Worm (Caenorhabditis elegans): Measurements from ENCODE around the gene oac-57.

The oac-57 gene

ce11 chrIV:12307720-12308119 lies at the start of gene oac-57:
oac-57 (minus strand) TSS chrIV:12307820.
- TF ChIP-seq ceh-8 (GFP tag; optimal IDR thresholded peaks at IDR 0.05) (no peak), nhr-84 (tag; optimal IDR thresholded peaks at IDR 0.05) (no peak)

- TF ChIP-seq fkh-10 (GFP tag; optimal IDR thresholded peaks at IDR 0.05) (peak; percentile 66), vab-15 (tag; optimal IDR thresholded peaks at IDR 0.05) (no peak)
Observed at ce11 chrIV:12350235-12350634, 42.6 kb upstream of the oac-57 start.

ce11 chrIV:12349639-12350038 lies 42.0 kb upstream of the oac-57 start, which contains the start of gene best-22:
best-22 (plus strand) TSS chrIV:12349939.
- peak; percentile 27 for TF ChIP-seq blmp-1 (tag; optimal IDR thresholded peaks at IDR 0.05)
- peak; percentile 56; the same call in 1 of the 2 replicates for TF ChIP-seq grh-1 (GFP tag; IDR thresholded peaks at IDR 0.05)
- TF ChIP-seq jun-1 (tag; optimal IDR thresholded peaks at IDR 0.05): no peak
- TF ChIP-seq unc-62 (GFP tag; optimal IDR thresholded peaks at IDR 0.05): no peak
- TF ChIP-seq C34B4.2 (tag; optimal IDR thresholded peaks at IDR 0.05): no peak
- TF ChIP-seq alr-1 (tag; optimal IDR thresholded peaks at IDR 0.05; ENCODE audit: borderline replicate concordance): no peak
- TF ChIP-seq aly-2 (tag; optimal IDR thresholded peaks at IDR 0.05): no peak

- no peak for TF ChIP-seq dpl-1 (GFP tag; optimal IDR thresholded peaks at IDR 0.05)
- no peak for TF ChIP-seq ama-1 (optimal IDR thresholded peaks at IDR 0.05)
- TF ChIP-seq egl-27 (tag; optimal IDR thresholded peaks at IDR 0.05): no peak
- no peak for TF ChIP-seq aha-1 (tag; optimal IDR thresholded peaks at IDR 0.05)
- TF ChIP-seq Y116A8C.19 (tag; optimal IDR thresholded peaks at IDR 0.05; ENCODE audit: borderline replicate concordance): no peak
Observed at ce11 chrIV:12340885-12341284, 33.3 kb upstream of the oac-57 start.

ce11 chrIV:12336893-12337627 lies 29.4 kb upstream of the oac-57 start, which contains the start of the genes F19B6.10 and wht-5:
F19B6.10 (plus strand) TSS chrIV:12337193.
wht-5 (plus strand) TSS chrIV:12337577.
- TF ChIP-seq fkh-4 (tag; optimal IDR thresholded peaks at IDR 0.05; ENCODE audit: borderline replicate concordance): no peak
- TF ChIP-seq mef-2 (tag; optimal IDR thresholded peaks at IDR 0.05): no peak

ce11 chrIV:12335798-12336197 lies 28.2 kb upstream of the oac-57 start, which contains the start of gene F19B6.1:
F19B6.1 (minus strand) TSS chrIV:12336075.
- no peak for TF ChIP-seq efl-1 (optimal IDR thresholded peaks at IDR 0.05)
- TF ChIP-seq efl-1 (GFP tag; optimal IDR thresholded peaks at IDR 0.05 in 1 of 2): peak in 1 of 2 experiments; percentile 27
- no peak for TF ChIP-seq grh-1 (GFP tag; IDR thresholded peaks at IDR 0.05)

ce11 chrIV:12335248-12335647 lies 27.6 kb upstream of the oac-57 start:
- TF ChIP-seq mep-1 (tag; optimal IDR thresholded peaks at IDR 0.05) (peak; percentile 13), nhr-84 (tag; optimal IDR thresholded peaks at IDR 0.05) (no peak), lsy-2 (tag; optimal IDR thresholded peaks at IDR 0.05) (peak in 1 of 2 experiments; percentile 39), nhr-20 (tag; optimal IDR thresholded peaks at IDR 0.05) (peak; percentile 21), efl-1 (optimal IDR thresholded peaks at IDR 0.05) (peak; percentile 38 to 54), efl-1 (GFP tag; optimal IDR thresholded peaks at IDR 0.05 in 1 of 2) (peak; percentile 21 to 63), dsc-1 (tag; optimal IDR thresholded peaks at IDR 0.05) (peak; percentile 12), hlh-17 (GFP tag; optimal IDR thresholded peaks at IDR 0.05; ENCODE audit: borderline replicate concordance) (no peak), mdl-1 (tag; optimal IDR thresholded peaks at IDR 0.05) (peak in 1 of 2 experiments; percentile 39), ceh-82 (tag; optimal IDR thresholded peaks at IDR 0.05) (peak in 1 of 3 experiments; percentile 44), F16B12.6 (tag; optimal IDR thresholded peaks at IDR 0.05) (peak; percentile 25), snu-23 (GFP tag; optimal IDR thresholded peaks at IDR 0.05) (peak; percentile 34), rnt-1 (tag; optimal IDR thresholded peaks at IDR 0.05) (peak; percentile 54), unc-130 (tag; optimal IDR thresholded peaks at IDR 0.05) (peak; percentile 22), nhr-19 (GFP tag; conservative IDR thresholded peaks at IDR 0.05) (peak; percentile 22; the same call in 1 of the 2 replicates), nhr-85 (tag) (no peak), ceh-90 (tag; optimal IDR thresholded peaks at IDR 0.05) (no peak), dpl-1 (GFP tag; optimal IDR thresholded peaks at IDR 0.05) (peak in 2 of 3 experiments; percentile 1 to 36), nhr-71 (tag; optimal IDR thresholded peaks at IDR 0.05) (peak; percentile 60), lin-14 (GFP tag; optimal IDR thresholded peaks at IDR 0.05) (peak; percentile 76), nhr-12 (tag; optimal IDR thresholded peaks at IDR 0.05) (no peak), blmp-1 (tag; optimal IDR thresholded peaks at IDR 0.05) (peak; percentile 32)
